Worm (Caenorhabditis elegans) whole organism, L4/young adult: ENCODE data around the gene H41C03.3.

Experiments used
- W03F9.2 ChIP-seq: fragments of 150-350 bp; optimal IDR thresholded peaks from 2 replicates; lab custom pipeline; 2014; ENCODE audit warnings: missing biosample characterization, missing genetic modification characterization
- dao-5 ChIP-seq: sonication (generic microtip); optimal IDR thresholded peaks from 2 replicates; lab custom pipeline; 2016; ENCODE audit warnings: missing genotype, missing genetic modification characterization, moderate library complexity, missing compliant biosample characterization

- no peak for TF ChIP-seq dao-5 (tag; lab: Kevin White, UChicago)
- no peak for TF ChIP-seq W03F9.2 (tag; lab: Kevin White, UChicago)
Measured at ce11 chrII:5816346-5816745, 29.2 kb upstream of the H41C03.3 start, which contains the start of gene ZK1248.20.
